Worm (Caenorhabditis elegans) whole organism, L1 larva: ENCODE data around the gene C36C9.11.

Source experiments
- ama-1 ChIP-seq: fragments of 150-350 bp; optimal IDR thresholded peaks from 2 replicates; lab custom pipeline; 2014
- blmp-1 ChIP-seq: fragments of 150-350 bp; optimal IDR thresholded peaks from 2 replicates; lab custom pipeline; 2014; ENCODE audit warnings: missing biosample characterization, missing genetic modification characterization
- nhr-11 ChIP-seq: fragments of 150-350 bp; optimal IDR thresholded peaks from 2 replicates; lab custom pipeline; 2014; ENCODE audit warnings: missing biosample characterization, missing genetic modification characterization
- nhr-12 ChIP-seq: sonication (generic microtip); optimal IDR thresholded peaks from 2 replicates; lab custom pipeline; 2017; ENCODE audit warnings: missing biosample characterization, missing genetic modification characterization
- nhr-77 ChIP-seq: fragments of 150-350 bp; optimal IDR thresholded peaks from 2 replicates; lab custom pipeline; 2014; ENCODE audit warnings: missing biosample characterization, missing genetic modification characterization
- snpc-4 ChIP-seq: fragments of 150-350 bp; optimal IDR thresholded peaks from 2 replicates; lab custom pipeline; 2014; ENCODE audit warnings: missing biosample characterization, missing genetic modification characterization
- sup-37 ChIP-seq: fragments of 200-800 bp; sonication (Bioruptor generic); optimal IDR thresholded peaks from 2 replicates; lab custom pipeline; 2018; ENCODE audit warnings: mild to moderate bottlenecking, missing genetic modification characterization, missing compliant biosample characterization

ce11 chrX:1682558-1682957 is 4.6 kb upstream of the C36C9.11 start, which contains the start of gene meg-4:
- TF ChIP-seq nhr-11 (tag; lab: Kevin White, UChicago) (no peak), sup-37 (GFP tag; lab: Kevin White, UChicago) (no peak), nhr-77 (tag; lab: Kevin White, UChicago) (no peak), snpc-4 (tag; lab: Kevin White, UChicago) (no peak), ama-1 (lab: Kevin White, UChicago) (no peak), blmp-1 (tag; lab: Kevin White, UChicago) (no peak), nhr-12 (no peak)
